Worm (Caenorhabditis elegans) whole organism, L4/young adult: ENCODE data around the gene F59A6.3.

Source experiments
- W03F9.2 ChIP-seq: fragments of 150-350 bp; optimal IDR thresholded peaks from 2 replicates; lab custom pipeline; 2014; ENCODE audit warnings: missing biosample characterization, missing genetic modification characterization
- dao-5 ChIP-seq: sonication (generic microtip); optimal IDR thresholded peaks from 2 replicates; lab custom pipeline; 2016; ENCODE audit warnings: missing genotype, missing genetic modification characterization, moderate library complexity, missing compliant biosample characterization
- him-1 ChIP-seq: sonication (generic microtip); optimal IDR thresholded peaks from 2 replicates; lab custom pipeline; 2016; ENCODE audit warnings: missing genotype, missing genetic modification reagents, missing genetic modification characterization, missing compliant biosample characterization

DNA sequence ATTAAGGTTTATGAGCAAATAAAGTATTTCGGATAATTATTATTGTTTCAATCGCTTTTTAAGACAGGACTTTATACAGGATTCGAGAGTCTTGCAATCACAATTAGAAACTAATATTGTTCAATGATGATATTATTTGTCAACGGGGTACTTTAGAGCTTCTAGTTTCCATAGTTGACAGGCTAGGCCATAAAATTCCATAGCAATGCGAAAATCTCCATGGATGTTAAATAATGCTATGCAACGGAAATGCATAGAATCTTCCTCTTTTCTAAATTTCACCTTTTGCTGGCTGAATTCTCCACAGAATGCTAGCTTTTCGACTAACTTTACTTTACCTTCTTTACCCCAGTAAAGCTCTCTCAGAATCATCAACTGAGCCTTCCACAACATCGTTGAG, at the start of gene F59A6.3:
- TF ChIP-seq him-1 (tag; lab: Kevin White, UChicago) (no peak), W03F9.2 (no peak), dao-5 (no peak)
